Fruit fly (Drosophila melanogaster) whole organism, embryonic: Measurements from ENCODE around the gene CG31099.
A peak's percentile ranks its signal among the peaks of the same experiment; 100 is the strongest.

Source experiments
- Antp ChIP-seq: fragments of 200-800 bp; sonication (Bioruptor generic); optimal IDR thresholded peaks from 3 replicates; lab custom pipeline; 2016; ENCODE audit warnings: missing biosample characterization, missing genetic modification characterization
- BEAF-32 ChIP-seq: fragments of 200-800 bp; sonication (Bioruptor generic); optimal IDR thresholded peaks from 3 replicates; lab custom pipeline; 2017; ENCODE audit warnings: missing biosample characterization, missing genetic modification characterization, mild to moderate bottlenecking, moderate library complexity, missing genetic modification reagents
- CG11093 ChIP-seq: fragments of 200-800 bp; sonication (Bioruptor generic); IDR thresholded peaks from 3 replicates; pipeline ENCODE4 v1.3.6; 2022; ENCODE audit warnings: missing biosample characterization, missing genetic modification characterization
- CG12659 ChIP-seq: fragments of 200-800 bp; sonication (Bioruptor generic); optimal IDR thresholded peaks from 3 replicates; lab custom pipeline; 2017; ENCODE audit warnings: mild to moderate bottlenecking, missing biosample characterization, missing genetic modification reagents, missing genetic modification characterization
- CG12942 ChIP-seq: fragments of 200-800 bp; sonication (Bioruptor generic); optimal IDR thresholded peaks from 3 replicates; lab custom pipeline; 2016; ENCODE audit warnings: missing biosample characterization, missing genetic modification characterization
- CG13624 ChIP-seq: fragments of 200-800 bp; sonication (Bioruptor generic); optimal IDR thresholded peaks from 2 replicates; lab custom pipeline; 2016; ENCODE audit warnings: missing biosample characterization, missing genetic modification characterization
- CG1647 ChIP-seq: fragments of 200-800 bp; sonication (Bioruptor generic); optimal IDR thresholded peaks from 3 replicates; lab custom pipeline; 2016; ENCODE audit warnings: missing biosample characterization, missing genetic modification characterization
- CG17186 ChIP-seq: fragments of 200-800 bp; sonication (Bioruptor generic); optimal IDR thresholded peaks from 3 replicates; lab custom pipeline; 2017; ENCODE audit warnings: missing biosample characterization, missing genetic modification reagents, missing genetic modification characterization
- CG17385 ChIP-seq: fragments of 200-800 bp; sonication (Bioruptor generic); optimal IDR thresholded peaks from 3 replicates; lab custom pipeline; 2018; ENCODE audit warnings: missing biosample characterization, mild to moderate bottlenecking, missing genetic modification characterization
- CG17568 ChIP-seq: fragments of 200-800 bp; sonication (Bioruptor generic); optimal IDR thresholded peaks from 2 replicates; lab custom pipeline; 2018; ENCODE audit warnings: missing biosample characterization, mild to moderate bottlenecking, missing genetic modification characterization, moderate library complexity
- CG18011 ChIP-seq: fragments of 200-800 bp; sonication (Bioruptor generic); optimal IDR thresholded peaks from 2 replicates; lab custom pipeline; 2017; ENCODE audit warnings: missing biosample characterization, missing genetic modification characterization, mild to moderate bottlenecking, moderate library complexity, missing genotype
- CG18764 ChIP-seq: fragments of 200-800 bp; sonication (Bioruptor generic); optimal IDR thresholded peaks from 3 replicates; lab custom pipeline; 2016; ENCODE audit warnings: missing biosample characterization, missing genetic modification characterization
- CG2678 ChIP-seq: fragments of 200-800 bp; sonication (Bioruptor generic); optimal IDR thresholded peaks from 3 replicates; lab custom pipeline; 2019; ENCODE audit warnings: missing biosample characterization, mild to moderate bottlenecking, missing genetic modification characterization, moderate library complexity
- CG2712 ChIP-seq: fragments of 200-800 bp; optimal IDR thresholded peaks from 3 replicates; lab custom pipeline; 2019; ENCODE audit warnings: missing biosample characterization, mild to moderate bottlenecking, missing genetic modification characterization, moderate library complexity
- CG30403 ChIP-seq: fragments of 200-800 bp; sonication (Bioruptor generic); optimal IDR thresholded peaks from 3 replicates; lab custom pipeline; 2016; ENCODE audit warnings: missing biosample characterization, missing genetic modification characterization
- CG33213 ChIP-seq: fragments of 200-800 bp; sonication (Bioruptor generic); optimal IDR thresholded peaks from 3 replicates; lab custom pipeline; 2016; ENCODE audit warnings: missing biosample characterization, missing genetic modification characterization
- CG3995 ChIP-seq: fragments of 200-800 bp; sonication (Bioruptor generic); optimal IDR thresholded peaks from 3 replicates; lab custom pipeline; 2016; ENCODE audit warnings: missing biosample characterization, missing genetic modification characterization
- CG6254 ChIP-seq: fragments of 200-800 bp; sonication (Bioruptor generic); optimal IDR thresholded peaks from 3 replicates; lab custom pipeline; 2017; ENCODE audit warnings: mild to moderate bottlenecking, missing biosample characterization, missing genetic modification reagents, missing genetic modification characterization
- CG6689 ChIP-seq: fragments of 200-800 bp; sonication (Bioruptor generic); IDR thresholded peaks from 2 replicates; pipeline ENCODE4 v1.3.6; 2022; ENCODE audit warnings: missing biosample characterization, missing genetic modification characterization
- CG8089 ChIP-seq: fragments of 200-800 bp; sonication (Bioruptor generic); optimal IDR thresholded peaks from 3 replicates; lab custom pipeline; 2016; ENCODE audit warnings: missing biosample characterization, missing genetic modification characterization
- CG8944 ChIP-seq: fragments of 200-800 bp; sonication (Bioruptor generic); optimal IDR thresholded peaks from 3 replicates; lab custom pipeline; 2016; ENCODE audit warnings: missing biosample characterization, missing genetic modification characterization
- CG9932 ChIP-seq: fragments of 200-800 bp; sonication (Bioruptor generic); IDR thresholded peaks from 2 replicates; pipeline ENCODE4 v1.3.6; 2022; ENCODE audit warnings: missing biosample characterization, missing genetic modification characterization
- ERR ChIP-seq: fragments of 200-800 bp; sonication (Bioruptor generic); optimal IDR thresholded peaks from 2 replicates; lab custom pipeline; 2016; ENCODE audit warnings: missing biosample characterization, missing genetic modification characterization
- Fer1 ChIP-seq: fragments of 200-800 bp; sonication (Bioruptor generic); optimal IDR thresholded peaks from 2 replicates; lab custom pipeline; 2017; ENCODE audit warnings: missing biosample characterization, mild to moderate bottlenecking, missing genetic modification characterization
- NC2α ChIP-seq: fragments of 200-800 bp; sonication (Bioruptor generic); optimal IDR thresholded peaks from 2 replicates; lab custom pipeline; 2016; ENCODE audit warnings: missing biosample characterization, missing genetic modification characterization
- Neu2 ChIP-seq: fragments of 200-800 bp; sonication (Bioruptor generic); optimal IDR thresholded peaks from 3 replicates; lab custom pipeline; 2016; ENCODE audit warnings: missing biosample characterization, missing genetic modification characterization, borderline replicate concordance
- Oaz ChIP-seq: fragments of 200-800 bp; sonication (Bioruptor generic); IDR thresholded peaks from 2 replicates; pipeline ENCODE4 v1.3.6; 2022; ENCODE audit warnings: missing biosample characterization, missing genetic modification characterization
- Usf ChIP-seq: fragments of 200-800 bp; sonication (Bioruptor generic); optimal IDR thresholded peaks from 2 replicates; lab custom pipeline; 2017; ENCODE audit warnings: missing genotype, missing biosample characterization, missing genetic modification characterization
- ap ChIP-seq: fragments of 200-800 bp; sonication (Bioruptor generic); IDR thresholded peaks from 2 replicates; pipeline ENCODE4 v1.3.6; 2022; ENCODE audit warnings: missing biosample characterization, missing genetic modification characterization
- ash1 ChIP-seq: fragments of 200-800 bp; sonication (Bioruptor generic); optimal IDR thresholded peaks from 2 replicates; lab custom pipeline; 2018; ENCODE audit warnings: missing biosample characterization, mild to moderate bottlenecking, missing genetic modification characterization
- btn ChIP-seq: fragments of 200-800 bp; sonication (Bioruptor generic); optimal IDR thresholded peaks from 2 replicates; lab custom pipeline; 2016; ENCODE audit warnings: missing biosample characterization, missing genetic modification characterization
- cas ChIP-seq: fragments of 200-800 bp; sonication (Bioruptor generic); IDR thresholded peaks from 2 replicates; pipeline ENCODE4 v1.3.6; 2022; ENCODE audit warnings: missing biosample characterization, missing genetic modification characterization
- caup ChIP-seq: fragments of 200-800 bp; sonication (Bioruptor generic); optimal IDR thresholded peaks from 3 replicates; lab custom pipeline; 2017; ENCODE audit warnings: missing biosample characterization, mild to moderate bottlenecking, missing genetic modification characterization, moderate library complexity; ENCODE audit not compliant: severe bottlenecking
- dan ChIP-seq: fragments of 200-800 bp; sonication (Bioruptor generic); IDR thresholded peaks from 2 replicates; pipeline ENCODE4 v1.3.6; 2022; ENCODE audit warnings: missing biosample characterization, missing genetic modification characterization
- dati ChIP-seq: fragments of 200-800 bp; sonication (Bioruptor generic); IDR thresholded peaks from 2 replicates; pipeline ENCODE4 v1.3.6; 2022; ENCODE audit warnings: missing biosample characterization, missing genetic modification characterization
- ftz-f1 ChIP-seq: fragments of 200-800 bp; sonication (Bioruptor generic); optimal IDR thresholded peaks from 2 replicates; lab custom pipeline; 2016; ENCODE audit warnings: missing biosample characterization, missing genetic modification characterization
- ham ChIP-seq: fragments of 200-800 bp; sonication (Bioruptor generic); IDR thresholded peaks from 2 replicates; pipeline ENCODE4 v1.3.6; 2022; ENCODE audit warnings: missing biosample characterization, missing genetic modification characterization
- inv ChIP-seq: fragments of 200-800 bp; sonication (Bioruptor generic); IDR thresholded peaks from 2 replicates; pipeline ENCODE4 v1.3.6; 2022; ENCODE audit warnings: missing biosample characterization, missing genetic modification characterization; ENCODE audit not compliant: partially characterized antibody
- lilli ChIP-seq: fragments of 200-800 bp; sonication (Bioruptor generic); optimal IDR thresholded peaks from 3 replicates; lab custom pipeline; 2016; ENCODE audit warnings: missing biosample characterization, missing genetic modification characterization
- mam ChIP-seq: fragments of 200-800 bp; sonication (Bioruptor generic); optimal IDR thresholded peaks from 3 replicates; lab custom pipeline; 2016; ENCODE audit warnings: missing biosample characterization, missing genetic modification characterization
- pho ChIP-seq: fragments of 200-800 bp; sonication (Bioruptor generic); optimal IDR thresholded peaks from 2 replicates; lab custom pipeline; 2016; ENCODE audit warnings: missing biosample characterization, missing genetic modification characterization
- ro ChIP-seq: fragments of 200-800 bp; sonication (Bioruptor generic); IDR thresholded peaks from 2 replicates; pipeline ENCODE4 v1.3.6; 2022; ENCODE audit warnings: missing biosample characterization, missing genetic modification characterization
- sd ChIP-seq: fragments of 200-800 bp; sonication (Bioruptor generic); optimal IDR thresholded peaks from 3 replicates; lab custom pipeline; 2018; ENCODE audit warnings: missing biosample characterization, mild to moderate bottlenecking, missing genetic modification characterization, moderate library complexity
- so ChIP-seq: fragments of 200-800 bp; sonication (Bioruptor generic); IDR thresholded peaks from 3 replicates; pipeline ENCODE4 v1.3.6; 2022; ENCODE audit warnings: missing biosample characterization, missing genetic modification characterization
- sr ChIP-seq: fragments of 200-800 bp; sonication (Bioruptor generic); IDR thresholded peaks from 3 replicates; pipeline ENCODE4 v1.3.6; 2022; ENCODE audit warnings: missing biosample characterization, missing genetic modification characterization
- stwl ChIP-seq: fragments of 200-800 bp; sonication (Bioruptor generic); optimal IDR thresholded peaks from 3 replicates; lab custom pipeline; 2018; ENCODE audit warnings: missing biosample characterization, mild to moderate bottlenecking, missing genetic modification characterization, moderate library complexity
- trh ChIP-seq: fragments of 200-800 bp; sonication (Bioruptor generic); optimal IDR thresholded peaks from 2 replicates; lab custom pipeline; 2016; ENCODE audit warnings: missing biosample characterization, missing genetic modification characterization
- tup ChIP-seq: fragments of 200-800 bp; sonication (Bioruptor generic); optimal IDR thresholded peaks from 2 replicates; lab custom pipeline; 2016; ENCODE audit warnings: missing biosample characterization, mild to moderate bottlenecking, missing genetic modification characterization, moderate library complexity
- unpg ChIP-seq: fragments of 200-800 bp; sonication (Bioruptor generic); optimal IDR thresholded peaks from 3 replicates; lab custom pipeline; 2018; ENCODE audit warnings: missing biosample characterization, mild to moderate bottlenecking, missing genetic modification characterization, moderate library complexity
- wor ChIP-seq: fragments of 200-800 bp; sonication (Bioruptor generic); IDR thresholded peaks from 2 replicates; pipeline ENCODE4 v1.3.6; 2022; ENCODE audit warnings: missing biosample characterization, missing genetic modification characterization
- zen ChIP-seq: fragments of 200-800 bp; sonication (Bioruptor generic); optimal IDR thresholded peaks from 3 replicates; lab custom pipeline; 2018; ENCODE audit warnings: missing biosample characterization, mild to moderate bottlenecking, missing genetic modification characterization, moderate library complexity

The CG31099 gene

DNA sequence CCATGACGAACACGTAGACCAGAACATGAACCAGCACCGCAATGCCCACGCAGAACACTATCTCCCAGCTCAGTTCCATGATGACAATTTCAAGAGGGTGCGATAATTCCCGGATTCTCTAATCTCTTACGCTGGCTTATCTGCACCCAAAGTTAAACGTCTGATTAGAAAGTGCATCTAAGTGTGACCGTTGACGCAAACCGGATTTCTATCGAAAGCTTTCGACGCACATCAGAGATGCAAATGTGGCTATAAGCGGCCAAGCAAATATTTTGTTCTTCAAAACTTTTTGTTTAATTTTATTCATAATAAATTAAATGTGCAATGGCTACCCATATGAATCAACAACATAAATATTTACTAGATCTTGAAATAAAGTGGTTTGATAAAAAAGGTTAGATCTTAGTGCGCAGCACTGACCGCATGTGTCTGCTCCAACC lies 48.4 kb downstream of the CG31099 start, which contains the start of the genes Kdsr and CG11858 (continued):
- TF ChIP-seq CG13624 (peak; percentile 61), CG17385 (peak; percentile 29), lilli (GFP tag; lab: Kevin White, UChicago) (peak; percentile 83), CG30403 (peak; percentile 82), dati (no peak), mam (GFP tag; lab: Kevin White, UChicago) (peak; percentile 48), CG9932 (GFP tag; lab: Robert Waterston, UW) (peak; percentile 80), pho (GFP tag; lab: Kevin White, UChicago) (peak; percentile 57), CG17568 (GFP tag; lab: Kevin White, UChicago) (no peak), CG8089 (no peak), sr (GFP tag; lab: Robert Waterston, UW) (no peak), BEAF-32 (peak; percentile 52), CG8944 (GFP tag; lab: Kevin White, UChicago) (peak; percentile 28), sd (tag; lab: Kevin White, UChicago) (peak; percentile 27), CG2712 (peak; percentile 82), inv (no peak), tup (GFP tag; lab: Kevin White, UChicago) (peak; percentile 9), caup (GFP tag; lab: Kevin White, UChicago) (peak; percentile 58), so (no peak), CG6689 (GFP tag; lab: Robert Waterston, UW) (peak; percentile 63), ham (GFP tag; lab: Robert Waterston, UW) (no peak), CG18764 (peak; percentile 27), Fer1 (GFP tag; lab: Kevin White, UChicago) (peak; percentile 77), ftz-f1 (peak; percentile 25), ash1 (no peak), CG12942 (GFP tag; lab: Kevin White, UChicago) (peak; percentile 49), CG3995 (GFP tag; lab: Kevin White, UChicago) (peak; percentile 4), CG2678 (tag; lab: Kevin White, UChicago) (no peak), NC2α (GFP tag; lab: Kevin White, UChicago) (no peak), ERR (GFP tag; lab: Kevin White, UChicago) (no peak), CG1647 (peak; percentile 19), CG33213 (GFP tag; lab: Kevin White, UChicago) (peak; percentile 51), Oaz (GFP tag; lab: Robert Waterston, UW) (no peak), btn (GFP tag; lab: Kevin White, UChicago) (no peak), ap (GFP tag; lab: Robert Waterston, UW) (no peak), zen (tag; lab: Kevin White, UChicago) (peak; percentile 51), CG6254 (GFP tag; lab: Kevin White, UChicago) (no peak), stwl (tag; lab: Kevin White, UChicago) (peak; percentile 9), wor (GFP tag; lab: Robert Waterston, UW) (peak; percentile 46; the same call in 1 of the 2 replicates), CG18011 (peak; percentile 37), Neu2 (GFP tag; lab: Kevin White, UChicago) (no peak), dan (GFP tag; lab: Robert Waterston, UW) (no peak), ro (no peak), unpg (GFP tag; lab: Kevin White, UChicago) (peak; percentile 72), CG12659 (peak; percentile 66), Usf (no peak), CG11093 (peak; percentile 53; the same call in 1 of the 3 replicates), cas (GFP tag; lab: Robert Waterston, UW) (peak; percentile 52; the same call in 1 of the 2 replicates), Antp (GFP tag; lab: Kevin White, UChicago) (peak; percentile 28), CG17186 (GFP tag; lab: Kevin White, UChicago) (peak; percentile 92), trh (GFP tag; lab: Kevin White, UChicago) (no peak)
